Worm (Caenorhabditis elegans) whole organism, L3 larva: ENCODE measurements around the gene T23F2.5.

Experiments
- aly-2 ChIP-seq: fragments of 150-350 bp; optimal IDR thresholded peaks from 2 replicates; lab custom pipeline; 2014; ENCODE audit warnings: missing biosample characterization, missing genetic modification characterization
- ceh-9 ChIP-seq: sonication (generic microtip); optimal IDR thresholded peaks from 2 replicates; lab custom pipeline; 2018; ENCODE audit warnings: missing biosample characterization, missing genetic modification characterization
- daf-12 ChIP-seq: fragments of 150-350 bp; optimal IDR thresholded peaks from 2 replicates; lab custom pipeline; 2014; ENCODE audit warnings: missing biosample characterization, missing genetic modification reagents, missing genetic modification characterization
- elt-3 ChIP-seq, 3 experiments: fragments of 150-350 bp in 1 of 3; sonication (generic microtip) in 2 of 3; optimal IDR thresholded peaks; 2 replicates in 2 of 3; 4 replicates in 1 of 3; lab custom pipeline; 2014 to 2017; ENCODE audit warnings: missing biosample characterization in 3 of 3, missing genetic modification characterization in 3 of 3
- jun-1 ChIP-seq: fragments of 150-350 bp; optimal IDR thresholded peaks from 2 replicates; lab custom pipeline; 2014; ENCODE audit warnings: missing biosample characterization, missing genetic modification reagents, missing genetic modification characterization
- lin-15B ChIP-seq: fragments of 150-350 bp; optimal IDR thresholded peaks from 2 replicates; lab custom pipeline; 2014; ENCODE audit warnings: missing biosample characterization, missing genetic modification characterization
- lin-39 ChIP-seq: fragments of 150-350 bp; optimal IDR thresholded peaks from 2 replicates; lab custom pipeline; 2018; ENCODE audit warnings: missing biosample characterization, missing genetic modification reagents, missing genetic modification characterization
- mdl-1 ChIP-seq: fragments of 150-350 bp; optimal IDR thresholded peaks from 2 replicates; lab custom pipeline; 2014; ENCODE audit warnings: missing biosample characterization, missing genetic modification characterization
- nfya-1 ChIP-seq: sonication (generic microtip); optimal IDR thresholded peaks from 2 replicates; lab custom pipeline; 2017; ENCODE audit warnings: missing genetic modification characterization, mild to moderate bottlenecking, missing compliant biosample characterization, antibody characterized with exemption, moderate library complexity; ENCODE audit not compliant: insufficient read depth
- nhr-11 ChIP-seq: fragments of 150-350 bp; optimal IDR thresholded peaks from 2 replicates; lab custom pipeline; 2014; ENCODE audit warnings: missing biosample characterization, missing genetic modification characterization
- nhr-12 ChIP-seq: fragments of 150-350 bp; optimal IDR thresholded peaks from 2 replicates; lab custom pipeline; 2014; ENCODE audit warnings: missing biosample characterization, missing genetic modification characterization
- pha-4 ChIP-seq: fragments of 150-350 bp; optimal IDR thresholded peaks from 2 replicates; lab custom pipeline; 2014; ENCODE audit warnings: missing biosample characterization, missing genetic modification reagents, missing genetic modification characterization
- zag-1 ChIP-seq: fragments of 150-350 bp; optimal IDR thresholded peaks from 2 replicates; lab custom pipeline; 2014; ENCODE audit warnings: missing biosample characterization, missing genetic modification characterization
- ztf-11 ChIP-seq: fragments of 150-350 bp; optimal IDR thresholded peaks from 2 replicates; lab custom pipeline; 2014; ENCODE audit warnings: missing biosample characterization, missing genetic modification characterization

DNA sequence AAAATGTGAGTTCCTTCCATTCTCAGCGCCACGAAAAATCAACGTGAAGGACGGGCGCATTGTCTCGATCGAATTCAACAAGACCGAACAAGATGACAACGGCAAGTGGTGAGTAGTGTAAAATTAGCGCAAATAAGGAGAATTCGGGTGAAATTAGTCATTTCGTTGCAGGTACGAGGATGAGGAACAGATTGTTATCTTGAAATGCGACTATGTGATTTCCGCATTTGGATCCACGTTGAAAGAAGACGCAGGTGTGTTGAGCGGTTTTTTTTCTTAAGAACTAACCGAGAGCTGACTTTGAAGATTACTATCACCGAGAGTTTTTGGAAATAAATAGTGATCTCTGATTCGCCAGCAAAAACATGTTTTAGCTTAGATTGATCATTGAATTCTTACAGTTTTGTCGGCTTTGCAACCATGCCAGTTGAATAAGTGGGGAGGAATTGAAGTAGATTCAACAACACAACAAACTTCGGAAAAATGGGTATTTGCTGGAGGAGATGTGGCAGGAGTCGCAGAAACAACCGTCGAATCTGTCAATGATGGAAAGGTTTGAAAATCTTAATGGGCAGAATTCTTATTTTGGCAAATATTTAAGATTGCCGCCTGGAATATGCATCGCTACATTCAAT, 46.7 kb downstream of the T23F2.5 start:
- no peak for TF ChIP-seq zag-1
- no peak for TF ChIP-seq ceh-9 (tag; lab: Kevin White, UChicago)
- TF ChIP-seq nhr-12 (tag; lab: Kevin White, UChicago), result no peak
- no peak for TF ChIP-seq lin-39 (tag; lab: Kevin White, UChicago)
- no peak for TF ChIP-seq pha-4 (tag; lab: Kevin White, UChicago)
- TF ChIP-seq ztf-11, result no peak
- TF ChIP-seq nhr-11, result no peak
- TF ChIP-seq nfya-1 (tag; lab: Kevin White, UChicago), result no peak
- no peak for TF ChIP-seq lin-15B
- TF ChIP-seq daf-12 (tag; lab: Kevin White, UChicago), result no peak
- no peak for TF ChIP-seq mdl-1 (tag; lab: Kevin White, UChicago)
- TF ChIP-seq jun-1 (tag; lab: Kevin White, UChicago), result no peak
- TF ChIP-seq aly-2 (tag; lab: Kevin White, UChicago), result no peak
- TF ChIP-seq elt-3 (tag; optimal IDR thresholded peaks at IDR 0.05; lab: Kevin White, UChicago), result no peak
